Fruit fly (Drosophila melanogaster) whole organism, embryonic: ENCODE data around the gene Mkp3.

Experiments
- Adf1 ChIP-seq: fragments of 200-800 bp; sonication (Bioruptor generic); IDR thresholded peaks from 2 replicates; pipeline ENCODE4 v1.3.6; 2022; ENCODE audit warnings: missing biosample characterization, missing genetic modification characterization
- CG11093 ChIP-seq: fragments of 200-800 bp; sonication (Bioruptor generic); IDR thresholded peaks from 3 replicates; pipeline ENCODE4 v1.3.6; 2022; ENCODE audit warnings: missing biosample characterization, missing genetic modification characterization
- CG11247 ChIP-seq: fragments of 200-800 bp; sonication (Bioruptor generic); IDR thresholded peaks from 2 replicates; pipeline ENCODE4 v1.3.6; 2022; ENCODE audit warnings: missing biosample characterization, missing genetic modification characterization
- CG11560 ChIP-seq: fragments of 200-800 bp; sonication (Bioruptor generic); IDR thresholded peaks from 3 replicates; pipeline ENCODE4 v1.3.6; 2022; ENCODE audit warnings: missing biosample characterization, missing genetic modification characterization
- CG13624 ChIP-seq: fragments of 200-800 bp; sonication (Bioruptor generic); optimal IDR thresholded peaks from 2 replicates; lab custom pipeline; 2016; ENCODE audit warnings: missing biosample characterization, missing genetic modification characterization
- CG13775 ChIP-seq: fragments of 200-800 bp; sonication (Bioruptor generic); optimal IDR thresholded peaks from 3 replicates; lab custom pipeline; 2017; ENCODE audit warnings: missing biosample characterization, mild to moderate bottlenecking, missing genetic modification characterization
- CG13894 ChIP-seq: fragments of 200-800 bp; sonication (Bioruptor generic); optimal IDR thresholded peaks from 3 replicates; lab custom pipeline; 2018; ENCODE audit warnings: missing biosample characterization, mild to moderate bottlenecking, missing genetic modification characterization, moderate library complexity
- CG15479 ChIP-seq: fragments of 200-800 bp; sonication (Bioruptor generic); optimal IDR thresholded peaks from 3 replicates; lab custom pipeline; 2019; ENCODE audit warnings: missing biosample characterization, mild to moderate bottlenecking, missing genetic modification characterization, moderate library complexity
- CG15696 ChIP-seq: fragments of 200-800 bp; sonication (Bioruptor generic); optimal IDR thresholded peaks from 2 replicates; lab custom pipeline; 2019; ENCODE audit warnings: missing biosample characterization, mild to moderate bottlenecking, missing genetic modification characterization, moderate library complexity
- CG1603 ChIP-seq: fragments of 200-800 bp; sonication (Bioruptor generic); optimal IDR thresholded peaks from 2 replicates; lab custom pipeline; 2019; ENCODE audit warnings: missing biosample characterization, mild to moderate bottlenecking, missing genetic modification characterization, moderate library complexity
- CG16779 ChIP-seq: fragments of 200-800 bp; sonication (Bioruptor generic); IDR thresholded peaks from 2 replicates; pipeline ENCODE4 v1.3.6; 2022; ENCODE audit warnings: missing biosample characterization, missing genetic modification characterization
- CG17361 ChIP-seq: fragments of 200-800 bp; sonication (Bioruptor generic); IDR thresholded peaks from 3 replicates; pipeline ENCODE4 v1.3.6; 2022; ENCODE audit warnings: missing biosample characterization, missing genetic modification characterization
- CG2678 ChIP-seq: fragments of 200-800 bp; sonication (Bioruptor generic); optimal IDR thresholded peaks from 3 replicates; lab custom pipeline; 2019; ENCODE audit warnings: missing biosample characterization, mild to moderate bottlenecking, missing genetic modification characterization, moderate library complexity
- CG2889 ChIP-seq: fragments of 200-800 bp; sonication (Bioruptor generic); IDR thresholded peaks from 3 replicates; pipeline ENCODE4 v1.3.6; 2022; ENCODE audit warnings: missing biosample characterization, missing genetic modification characterization
- CG30431 ChIP-seq: fragments of 200-800 bp; sonication (Bioruptor generic); optimal IDR thresholded peaks from 2 replicates; lab custom pipeline; 2017; ENCODE audit warnings: missing biosample characterization, missing genetic modification characterization
- CG32772 ChIP-seq: fragments of 200-800 bp; sonication (Bioruptor generic); IDR thresholded peaks from 2 replicates; pipeline ENCODE4 v1.3.6; 2022; ENCODE audit warnings: missing biosample characterization, missing genetic modification characterization
- CG4328 ChIP-seq: fragments of 200-800 bp; sonication (Bioruptor generic); optimal IDR thresholded peaks from 3 replicates; lab custom pipeline; 2017; ENCODE audit warnings: missing biosample characterization, missing genetic modification reagents, missing genetic modification characterization
- CG4404 ChIP-seq: fragments of 200-800 bp; sonication (Bioruptor generic); IDR thresholded peaks from 2 replicates; pipeline ENCODE4 v1.3.6; 2022; ENCODE audit warnings: missing biosample characterization, missing genetic modification characterization
- CG4617 ChIP-seq: fragments of 200-800 bp; sonication (Bioruptor generic); optimal IDR thresholded peaks from 3 replicates; lab custom pipeline; 2016; ENCODE audit warnings: missing biosample characterization, missing genetic modification characterization, borderline replicate concordance
- CG6791 ChIP-seq: fragments of 200-800 bp; sonication (Bioruptor generic); IDR thresholded peaks from 3 replicates; pipeline ENCODE4 v1.3.6; 2022; ENCODE audit warnings: missing biosample characterization, missing genetic modification characterization; ENCODE audit not compliant: partially characterized antibody
- CG7839 ChIP-seq: fragments of 200-800 bp; sonication (Bioruptor generic); optimal IDR thresholded peaks from 3 replicates; lab custom pipeline; 2018; ENCODE audit warnings: missing biosample characterization, mild to moderate bottlenecking, missing genetic modification characterization, moderate library complexity
- CG7928 ChIP-seq: fragments of 200-800 bp; sonication (Bioruptor generic); optimal IDR thresholded peaks from 2 replicates; lab custom pipeline; 2017; ENCODE audit warnings: missing biosample characterization, mild to moderate bottlenecking, missing genetic modification characterization
- CG9437 ChIP-seq: fragments of 200-800 bp; sonication (Bioruptor generic); optimal IDR thresholded peaks from 2 replicates; lab custom pipeline; 2018; ENCODE audit warnings: missing biosample characterization, mild to moderate bottlenecking, missing genetic modification characterization
- CG9609 ChIP-seq: fragments of 200-800 bp; sonication (Bioruptor generic); optimal IDR thresholded peaks from 3 replicates; lab custom pipeline; 2016; ENCODE audit warnings: missing biosample characterization, missing genetic modification characterization
- CG9727 ChIP-seq: fragments of 200-800 bp; sonication (Bioruptor generic); optimal IDR thresholded peaks from 3 replicates; lab custom pipeline; 2017; ENCODE audit warnings: missing biosample characterization, mild to moderate bottlenecking, missing genetic modification characterization
- Drgx ChIP-seq: fragments of 200-800 bp; sonication (Bioruptor generic); IDR thresholded peaks from 2 replicates; pipeline ENCODE4 v1.3.6; 2022; ENCODE audit warnings: missing biosample characterization, missing genetic modification characterization
- HLH54F ChIP-seq: fragments of 200-800 bp; sonication (Bioruptor generic); optimal IDR thresholded peaks from 3 replicates; lab custom pipeline; 2016; ENCODE audit warnings: missing biosample characterization, missing genetic modification characterization
- Mrtf ChIP-seq: fragments of 200-800 bp; sonication (Bioruptor generic); IDR thresholded peaks from 3 replicates; pipeline ENCODE4 v1.3.6; 2022; ENCODE audit warnings: missing biosample characterization, missing genetic modification characterization
- NC2β ChIP-seq: fragments of 200-800 bp; sonication (Bioruptor generic); optimal IDR thresholded peaks from 2 replicates; lab custom pipeline; 2016; ENCODE audit warnings: missing biosample characterization, missing genetic modification characterization
- NK7.1 ChIP-seq: fragments of 200-800 bp; sonication (Bioruptor generic); optimal IDR thresholded peaks from 3 replicates; lab custom pipeline; 2016; ENCODE audit warnings: missing biosample characterization, missing genetic modification characterization
- Nf-YB ChIP-seq: fragments of 200-800 bp; sonication (Bioruptor generic); optimal IDR thresholded peaks from 3 replicates; lab custom pipeline; 2019; ENCODE audit warnings: missing biosample characterization, mild to moderate bottlenecking, missing genetic modification characterization, moderate library complexity
- Opbp ChIP-seq: fragments of 200-800 bp; sonication (Bioruptor generic); IDR thresholded peaks from 3 replicates; pipeline ENCODE4 v1.3.6; 2022; ENCODE audit warnings: missing biosample characterization, missing genetic modification characterization; ENCODE audit not compliant: partially characterized antibody
- Ptx1 ChIP-seq: fragments of 200-800 bp; sonication (Bioruptor generic); IDR thresholded peaks from 2 replicates; pipeline ENCODE4 v1.3.6; 2022; ENCODE audit warnings: missing biosample characterization, missing genetic modification characterization
- Sox102F ChIP-seq: fragments of 200-800 bp; sonication (Bioruptor generic); optimal IDR thresholded peaks from 2 replicates; lab custom pipeline; 2018; ENCODE audit warnings: missing biosample characterization, mild to moderate bottlenecking, missing genetic modification characterization, moderate library complexity
- Sry-β ChIP-seq: fragments of 200-800 bp; sonication (Bioruptor generic); optimal IDR thresholded peaks from 2 replicates; lab custom pipeline; 2018; ENCODE audit warnings: missing biosample characterization, mild to moderate bottlenecking, missing genetic modification characterization, moderate library complexity
- Xrp1 ChIP-seq: fragments of 200-800 bp; sonication (Bioruptor generic); IDR thresholded peaks from 2 replicates; pipeline ENCODE4 v1.3.6; 2022; ENCODE audit warnings: missing biosample characterization, missing genetic modification characterization
- ase ChIP-seq: fragments of 200-800 bp; sonication (Bioruptor generic); IDR thresholded peaks from 3 replicates; pipeline ENCODE4 v1.3.6; 2022; ENCODE audit warnings: missing biosample characterization, missing genetic modification characterization
- exex ChIP-seq: fragments of 200-800 bp; sonication (Bioruptor generic); optimal IDR thresholded peaks from 4 replicates; lab custom pipeline; 2018; ENCODE audit warnings: missing biosample characterization, mild to moderate bottlenecking, missing genetic modification characterization, moderate library complexity
- fd3F ChIP-seq: fragments of 200-800 bp; sonication (Bioruptor generic); optimal IDR thresholded peaks from 2 replicates; lab custom pipeline; 2018; ENCODE audit warnings: missing biosample characterization, mild to moderate bottlenecking, missing genetic modification characterization, moderate library complexity
- fd64A ChIP-seq: fragments of 200-800 bp; sonication (Bioruptor generic); optimal IDR thresholded peaks from 3 replicates; lab custom pipeline; 2018; ENCODE audit warnings: missing biosample characterization, mild to moderate bottlenecking, missing genetic modification characterization
- h ChIP-seq: fragments of >200 bp; optimal IDR thresholded peaks from 2 replicates; lab custom pipeline; 2017
- ind ChIP-seq: fragments of 200-800 bp; sonication (Bioruptor generic); optimal IDR thresholded peaks from 3 replicates; lab custom pipeline; 2016; ENCODE audit warnings: missing biosample characterization, missing genetic modification characterization
- insv ChIP-seq, 2 experiments: fragments of 200-800 bp; sonication (Bioruptor generic); optimal IDR thresholded peaks; 3 replicates each; lab custom pipeline; 2016 to 2018; ENCODE audit warnings: missing biosample characterization in 2 of 2, missing genetic modification characterization in 2 of 2
- lola ChIP-seq, 3 experiments: fragments of >200 bp in 2 of 3; fragments of 200-800 bp in 1 of 3; sonication (Bioruptor generic) in 1 of 3; optimal IDR thresholded peaks; 2 replicates each; lab custom pipeline; 2017 to 2019; ENCODE audit warnings: missing biosample characterization in 3 of 3, missing genetic modification characterization in 3 of 3, mild to moderate bottlenecking in 1 of 3, moderate library complexity in 1 of 3
- lov ChIP-seq, 2 experiments: fragments of 200-800 bp in 1 of 2; fragments of >200 bp in 1 of 2; sonication (Bioruptor generic) in 1 of 2; IDR thresholded peaks in 1 of 2; optimal IDR thresholded peaks in 1 of 2; 2 replicates in 1 of 2; 3 replicates in 1 of 2; pipeline versions ENCODE4 v1.3.6 to Lab custom; 2017 to 2022; ENCODE audit warnings: missing biosample characterization in 1 of 2, missing genetic modification characterization in 1 of 2
- nom ChIP-seq: fragments of 200-800 bp; sonication (Bioruptor generic); optimal IDR thresholded peaks from 2 replicates; lab custom pipeline; 2017; ENCODE audit warnings: missing biosample characterization, missing genetic modification characterization, mild to moderate bottlenecking, moderate library complexity, missing genetic modification reagents
- pho ChIP-seq: fragments of 200-800 bp; sonication (Bioruptor generic); optimal IDR thresholded peaks from 2 replicates; lab custom pipeline; 2016; ENCODE audit warnings: missing biosample characterization, missing genetic modification characterization
- stwl ChIP-seq: fragments of 200-800 bp; sonication (Bioruptor generic); optimal IDR thresholded peaks from 3 replicates; lab custom pipeline; 2018; ENCODE audit warnings: missing biosample characterization, mild to moderate bottlenecking, missing genetic modification characterization, moderate library complexity
- tap ChIP-seq: fragments of 200-800 bp; optimal IDR thresholded peaks from 3 replicates; lab custom pipeline; 2019; ENCODE audit warnings: missing biosample characterization, mild to moderate bottlenecking, missing genetic modification characterization, moderate library complexity

Gene Mkp3

dm6 chr3L:19097665-19098082 is 11.4 kb upstream of the Mkp3 start, which contains the start of the genes Naxd and CG14079 (continued):
- TF ChIP-seq pho (GFP tag; lab: Kevin White, UChicago) (no peak), CG9437 (GFP tag; lab: Kevin White, UChicago) (peak; percentile 40), CG9609 (GFP tag; lab: Kevin White, UChicago) (peak; percentile 21), ind (GFP tag; lab: Kevin White, UChicago) (peak; percentile 55), ase (GFP tag; lab: Robert Waterston, UW) (peak; percentile 70), CG13624 (no peak), CG7928 (peak; percentile 0), CG2889 (GFP tag; lab: Robert Waterston, UW) (0 out of 3 replicates have a peak, but pooled peaks have one; percentile 49), NC2β (no peak), HLH54F (peak; percentile 36), tap (tag; lab: Kevin White, UChicago) (no peak), CG7839 (tag; lab: Kevin White, UChicago) (peak; percentile 83), CG11093 (GFP tag; lab: Robert Waterston, UW) (peak; percentile 64; the same call in 1 of the 3 replicates), CG16779 (GFP tag; lab: Robert Waterston, UW) (no peak), CG17361 (GFP tag; lab: Robert Waterston, UW) (peak; percentile 55; the same call in 1 of the 3 replicates), Ptx1 (peak; percentile 87), NK7.1 (GFP tag; lab: Kevin White, UChicago) (no peak), CG1603 (tag; lab: Kevin White, UChicago) (peak; percentile 8), CG2678 (tag; lab: Kevin White, UChicago) (no peak), Xrp1 (peak; percentile 74; the same call in 1 of the 2 replicates), Sry-β (GFP tag; lab: Kevin White, UChicago) (peak; percentile 12), CG4617 (GFP tag; lab: Kevin White, UChicago) (peak; percentile 46), lov (optimal IDR thresholded peaks at IDR 0.05; lab: Kevin White, UChicago) (no peak), lov (GFP tag; IDR thresholded peaks at IDR 0.05; lab: Robert Waterston, UW) (0 out of 3 replicates have a peak, but pooled peaks have one; percentile 17), CG15696 (tag; lab: Kevin White, UChicago) (peak; percentile 14), fd3F (GFP tag; lab: Kevin White, UChicago) (peak; percentile 67), lola (GFP tag; optimal IDR thresholded peaks at IDR 0.05; lab: Kevin White, UChicago) (peak in 1 of 3 experiments; percentile 58), CG30431 (GFP tag; lab: Kevin White, UChicago) (peak; percentile 64), Mrtf (0 out of 3 replicates have a peak, but pooled peaks have one; percentile 30), stwl (tag; lab: Kevin White, UChicago) (peak; percentile 7), nom (GFP tag; lab: Kevin White, UChicago) (peak; percentile 61), Sox102F (GFP tag; lab: Kevin White, UChicago) (peak; percentile 73), fd64A (GFP tag; lab: Kevin White, UChicago) (no peak), CG9727 (GFP tag; lab: Kevin White, UChicago) (peak; percentile 62), Opbp (no peak), Adf1 (GFP tag; lab: Robert Waterston, UW) (no peak), CG13894 (tag; lab: Kevin White, UChicago) (no peak), exex (tag; lab: Kevin White, UChicago) (no peak), Drgx (GFP tag; lab: Robert Waterston, UW) (peak; percentile 73), CG13775 (GFP tag; lab: Kevin White, UChicago) (peak; percentile 67), CG6791 (GFP tag; lab: Robert Waterston, UW) (no peak), CG4404 (GFP tag; lab: Robert Waterston, UW) (0 out of 2 replicates have a peak, but pooled peaks have one; percentile 22), CG11247 (GFP tag; lab: Robert Waterston, UW) (no peak), CG11560 (tag; lab: Robert Waterston, UW) (0 out of 3 replicates have a peak, but pooled peaks have one; percentile 31), CG15479 (no peak), Nf-YB (peak; percentile 47), insv (GFP tag; optimal IDR thresholded peaks at IDR 0.05; lab: Kevin White, UChicago) (no peak), CG4328 (GFP tag; lab: Kevin White, UChicago) (peak; percentile 36), h (no peak), CG32772 (peak; percentile 55)
